Worm (Caenorhabditis elegans) whole organism, L4 larva: Measurements from ENCODE around the gene twk-40.

Source experiments
- F26F4.8 ChIP-seq: fragments of 200-800 bp; sonication (Bioruptor generic); conservative IDR thresholded peaks from 2 replicates; pipeline ENCODE4 v1.3.6; 2022; ENCODE audit warnings: missing genetic modification characterization, missing compliant biosample characterization
- F37D6.2 ChIP-seq: sonication (generic microtip); optimal IDR thresholded peaks from 2 replicates; lab custom pipeline; 2016; ENCODE audit warnings: mild to moderate bottlenecking, missing genetic modification characterization, missing compliant biosample characterization
- F49E8.2 ChIP-seq: sonication (generic microtip); optimal IDR thresholded peaks from 2 replicates; lab custom pipeline; 2016; ENCODE audit warnings: missing compliant biosample characterization, mild to moderate bottlenecking, missing genetic modification characterization, borderline replicate concordance
- T26A8.4 ChIP-seq: fragments of 200-800 bp; sonication (Bioruptor generic); IDR thresholded peaks from 2 replicates; pipeline ENCODE4 v1.3.6; 2022; ENCODE audit warnings: missing genetic modification characterization, missing compliant biosample characterization
- Y75B8A.6 ChIP-seq: fragments of 200-800 bp; sonication (Bioruptor generic); IDR thresholded peaks from 2 replicates; pipeline ENCODE4 v1.3.6; 2022; ENCODE audit warnings: missing genetic modification reagents, missing genetic modification characterization, missing compliant biosample characterization
- ZK337.2 ChIP-seq: fragments of 200-800 bp; sonication (Bioruptor generic); IDR thresholded peaks from 2 replicates; pipeline ENCODE4 v1.3.6; 2022; ENCODE audit warnings: missing genetic modification reagents, missing genetic modification characterization, missing compliant biosample characterization
- aha-1 ChIP-seq: fragments of 150-350 bp; peaks from one replicate; lab custom pipeline; 2014; ENCODE audit warnings: missing biosample characterization, missing genetic modification characterization
- ceh-20 ChIP-seq: fragments of 200-800 bp; sonication (Bioruptor generic); IDR thresholded peaks from 2 replicates; pipeline ENCODE4 v1.3.6; 2022; ENCODE audit warnings: missing genetic modification reagents, missing genetic modification characterization, missing compliant biosample characterization
- ceh-82 ChIP-seq: sonication (generic microtip); optimal IDR thresholded peaks from 2 replicates; lab custom pipeline; 2017; ENCODE audit warnings: missing biosample characterization, missing genetic modification characterization
- daf-12 ChIP-seq: fragments of 150-350 bp; optimal IDR thresholded peaks from 2 replicates; lab custom pipeline; 2014; ENCODE audit warnings: missing biosample characterization, missing genetic modification reagents, missing genetic modification characterization
- daf-16 ChIP-seq, 3 experiments: sonication (generic microtip); optimal IDR thresholded peaks; 2 replicates each; lab custom pipeline; 2016 to 2017; ENCODE audit warnings: missing genetic modification characterization in 3 of 3, missing genetic modification reagents in 3 of 3, mild to moderate bottlenecking in 2 of 3, missing compliant biosample characterization in 2 of 3, missing biosample characterization in 1 of 3, moderate library complexity in 1 of 3
- daf-8 ChIP-seq: fragments of 200-800 bp; sonication (Bioruptor generic); IDR thresholded peaks from 2 replicates; pipeline ENCODE4 v1.3.6; 2022; ENCODE audit warnings: missing genetic modification characterization, missing compliant biosample characterization
- duxl-1 ChIP-seq: sonication (generic microtip); optimal IDR thresholded peaks from 2 replicates; lab custom pipeline; 2016; ENCODE audit warnings: mild to moderate bottlenecking, missing genetic modification characterization, moderate library complexity, missing compliant biosample characterization; ENCODE audit not compliant: poor library complexity
- dve-1 ChIP-seq: sonication (generic microtip); optimal IDR thresholded peaks from 2 replicates; lab custom pipeline; 2017; ENCODE audit warnings: antibody characterized with exemption, mild to moderate bottlenecking, missing genetic modification characterization, missing compliant biosample characterization; ENCODE audit not compliant: insufficient read depth
- egl-27 ChIP-seq: sonication (generic microtip); optimal IDR thresholded peaks from 3 replicates; lab custom pipeline; 2017; ENCODE audit warnings: missing biosample characterization, missing genetic modification reagents, missing genetic modification characterization
- fkh-10 ChIP-seq: fragments of 150-350 bp; optimal IDR thresholded peaks from 2 replicates; lab custom pipeline; 2014; ENCODE audit warnings: missing biosample characterization, missing genetic modification reagents, missing genetic modification characterization
- gei-8 ChIP-seq: fragments of 200-800 bp; sonication (Bioruptor generic); optimal IDR thresholded peaks from 2 replicates; lab custom pipeline; 2018; ENCODE audit warnings: mild to moderate bottlenecking, missing genetic modification characterization, missing compliant biosample characterization
- hif-1 ChIP-seq, 2 experiments: sonication (generic microtip); optimal IDR thresholded peaks; 2 replicates each; lab custom pipeline; 2016 to 2017; ENCODE audit warnings: missing compliant biosample characterization in 2 of 2, missing genetic modification characterization in 2 of 2, missing genetic modification reagents in 2 of 2, missing genotype in 2 of 2, mild to moderate bottlenecking in 1 of 2
- hlh-30 ChIP-seq: sonication (generic microtip); optimal IDR thresholded peaks from 2 replicates; lab custom pipeline; 2017; ENCODE audit warnings: antibody characterized with exemption, mild to moderate bottlenecking, missing genetic modification characterization, missing compliant biosample characterization; ENCODE audit not compliant: insufficient read depth
- jun-1 ChIP-seq: fragments of 150-350 bp; optimal IDR thresholded peaks from 2 replicates; lab custom pipeline; 2014; ENCODE audit warnings: missing biosample characterization, missing genetic modification reagents, missing genetic modification characterization
- lin-1 ChIP-seq: fragments of 200-800 bp; sonication (Bioruptor generic); IDR thresholded peaks from 2 replicates; pipeline ENCODE4 v1.3.6; 2022; ENCODE audit warnings: missing genetic modification reagents, missing genetic modification characterization, missing compliant biosample characterization
- lin-13 ChIP-seq: fragments of 150-350 bp; optimal IDR thresholded peaks from 2 replicates; lab custom pipeline; 2014; ENCODE audit warnings: missing biosample characterization, missing genetic modification reagents, missing genetic modification characterization
- lin-15B ChIP-seq: fragments of 150-350 bp; sonication (generic microtip); optimal IDR thresholded peaks from 3 replicates; lab custom pipeline; 2014; ENCODE audit warnings: missing biosample characterization, missing genetic modification characterization
- lin-29 ChIP-seq: fragments of 200-800 bp; sonication (Bioruptor generic); IDR thresholded peaks from 2 replicates; pipeline ENCODE4 v1.3.6; 2022; ENCODE audit warnings: missing genetic modification reagents, missing genetic modification characterization, missing compliant biosample characterization
- lir-3 ChIP-seq: sonication (generic microtip); optimal IDR thresholded peaks from 2 replicates; lab custom pipeline; 2016; ENCODE audit warnings: mild to moderate bottlenecking, missing genetic modification characterization, missing compliant biosample characterization
- madf-5 ChIP-seq, 2 experiments: fragments of 200-800 bp; sonication (Bioruptor generic); IDR thresholded peaks; 2 replicates each; pipeline ENCODE4 v1.3.6; 2022; ENCODE audit warnings: missing compliant biosample characterization in 2 of 2, missing genetic modification characterization in 2 of 2
- mdl-1 ChIP-seq, 2 experiments: fragments of 150-350 bp in 1 of 2; sonication (generic microtip) in 1 of 2; optimal IDR thresholded peaks; 2 replicates each; lab custom pipeline; 2014 to 2017; ENCODE audit warnings: missing biosample characterization in 2 of 2, missing genetic modification characterization in 2 of 2
- mes-2 ChIP-seq: sonication (generic microtip); optimal IDR thresholded peaks from 2 replicates; lab custom pipeline; 2016; ENCODE audit warnings: missing genotype, mild to moderate bottlenecking, missing genetic modification characterization, missing compliant biosample characterization; ENCODE audit not compliant: poor library complexity, severe bottlenecking
- mxl-2 ChIP-seq: fragments of 200-800 bp; sonication (Bioruptor generic); conservative IDR thresholded peaks from 2 replicates; pipeline ENCODE4 v1.3.6; 2022; ENCODE audit warnings: missing genetic modification reagents, missing genetic modification characterization, missing compliant biosample characterization
- mxl-3 ChIP-seq: fragments of 200-800 bp; sonication (Bioruptor generic); optimal IDR thresholded peaks from 2 replicates; lab custom pipeline; 2018; ENCODE audit warnings: mild to moderate bottlenecking, missing genetic modification characterization, missing compliant biosample characterization
- nhr-111 ChIP-seq: fragments of 200-800 bp; sonication (Bioruptor generic); optimal IDR thresholded peaks from 2 replicates; lab custom pipeline; 2018; ENCODE audit warnings: mild to moderate bottlenecking, missing genetic modification characterization, missing compliant biosample characterization
- nhr-6 ChIP-seq: fragments of 150-350 bp; optimal IDR thresholded peaks from 2 replicates; lab custom pipeline; 2014; ENCODE audit warnings: missing biosample characterization, missing genetic modification characterization
- nhr-77 ChIP-seq: fragments of 150-350 bp; optimal IDR thresholded peaks from 2 replicates; lab custom pipeline; 2014; ENCODE audit warnings: missing biosample characterization, missing genetic modification characterization
- pha-4 ChIP-seq, 2 experiments: fragments of 150-350 bp in 1 of 2; fragments of 200-800 bp in 1 of 2; sonication (Bioruptor generic) in 1 of 2; IDR thresholded peaks in 1 of 2; optimal IDR thresholded peaks in 1 of 2; 2 replicates each; pipeline versions ENCODE4 v1.3.6 to Lab custom; 2014 to 2022; ENCODE audit warnings: missing genetic modification characterization in 2 of 2, missing genetic modification reagents in 2 of 2, missing biosample characterization in 1 of 2, missing compliant biosample characterization in 1 of 2
- pqm-1 ChIP-seq: sonication (generic microtip); optimal IDR thresholded peaks from 2 replicates; lab custom pipeline; 2017; ENCODE audit warnings: missing biosample characterization, missing genetic modification characterization
- rbr-2 ChIP-seq: sonication (generic microtip); optimal IDR thresholded peaks from 2 replicates; lab custom pipeline; 2016; ENCODE audit warnings: missing genotype, missing genetic modification characterization, missing compliant biosample characterization
- saeg-2 ChIP-seq: fragments of 200-800 bp; sonication (Bioruptor generic); IDR thresholded peaks from 2 replicates; pipeline ENCODE4 v1.3.6; 2022; ENCODE audit warnings: missing genetic modification reagents, missing genetic modification characterization, missing compliant biosample characterization
- skn-1 ChIP-seq: fragments of 150-350 bp; optimal IDR thresholded peaks from 2 replicates; lab custom pipeline; 2014; ENCODE audit warnings: missing biosample characterization, missing genetic modification characterization
- snpc-1.2 ChIP-seq: fragments of 200-800 bp; sonication (Bioruptor generic); IDR thresholded peaks from 2 replicates; pipeline ENCODE4 v1.3.6; 2022; ENCODE audit warnings: missing genetic modification reagents, missing genetic modification characterization, missing compliant biosample characterization
- spr-1 ChIP-seq: sonication (generic microtip); optimal IDR thresholded peaks from 2 replicates; lab custom pipeline; 2016; ENCODE audit warnings: mild to moderate bottlenecking, missing genetic modification characterization, missing compliant biosample characterization
- ztf-11 ChIP-seq: fragments of 150-350 bp; optimal IDR thresholded peaks from 2 replicates; lab custom pipeline; 2014; ENCODE audit warnings: missing biosample characterization, missing genetic modification characterization
- ztf-7 ChIP-seq: fragments of 150-350 bp; optimal IDR thresholded peaks from 2 replicates; lab custom pipeline; 2014; ENCODE audit warnings: missing biosample characterization, missing genetic modification characterization

The twk-40 gene

ce11 chrIII:13465918-13466592 lies 26.2 kb downstream of the twk-40 start, which contains the start of gene cdk-5 (continued):
- TF ChIP-seq lin-1 (0 out of 2 replicates have a peak, but pooled peaks have one; percentile 6), Y75B8A.6 (no peak), lin-13 (GFP tag; lab: Kevin White, UChicago) (peak; percentile 51), lin-29 (peak; percentile 50; the same call in 1 of the 2 replicates), dve-1 (tag; lab: Kevin White, UChicago) (peak; percentile 93), gei-8 (GFP tag; lab: Kevin White, UChicago) (no peak), ztf-7 (tag; lab: Kevin White, UChicago) (peak; percentile 90), hif-1 (tag; optimal IDR thresholded peaks at IDR 0.05; lab: Kevin White, UChicago) (peak in 1 of 2 experiments; percentile 52)

- TF ChIP-seq nhr-111 (GFP tag; lab: Kevin White, UChicago) (no peak), ceh-82 (no peak), daf-12 (tag; lab: Kevin White, UChicago) (no peak), lir-3 (tag; lab: Kevin White, UChicago) (peak; percentile 7), Y75B8A.6 (peak; percentile 70; the same call in 1 of the 2 replicates), lin-15B (peak; percentile 11), ceh-20 (peak; percentile 19), hlh-30 (tag; lab: Kevin White, UChicago) (peak; percentile 76), mdl-1 (tag; optimal IDR thresholded peaks at IDR 0.05; lab: Kevin White, UChicago) (peak; percentile 24 to 47), madf-5 (GFP tag; IDR thresholded peaks at IDR 0.05; lab: Robert Waterston, UW) (peak in 1 of 2 experiments; percentile 81; a peak in 2 of 4 replicates), skn-1 (tag; lab: Kevin White, UChicago) (no peak), saeg-2 (GFP tag; lab: Robert Waterston, UW) (peak; percentile 62; the same call in 1 of the 2 replicates), daf-16 (GFP tag; optimal IDR thresholded peaks at IDR 0.05; lab: Kevin White, UChicago) (peak; percentile 50 to 61), daf-16 (tag; optimal IDR thresholded peaks at IDR 0.05; lab: Kevin White, UChicago) (peak; percentile 79), snpc-1.2 (GFP tag; lab: Robert Waterston, UW) (peak; percentile 72), pqm-1 (tag; lab: Kevin White, UChicago) (peak; percentile 93), nhr-77 (tag; lab: Kevin White, UChicago) (peak; percentile 88), aha-1 (tag; lab: Kevin White, UChicago) (peak; percentile 91), egl-27 (tag; lab: Kevin White, UChicago) (no peak), ztf-11 (tag; lab: Kevin White, UChicago) (no peak), pha-4 (GFP tag; IDR thresholded peaks at IDR 0.05; lab: Robert Waterston, UW) (peak; percentile 77; the same call in 1 of the 2 replicates), pha-4 (tag; optimal IDR thresholded peaks at IDR 0.05; lab: Kevin White, UChicago) (peak; percentile 18), jun-1 (no peak), nhr-6 (peak; percentile 85), T26A8.4 (GFP tag; lab: Robert Waterston, UW) (peak; percentile 93), lin-13 (GFP tag; lab: Kevin White, UChicago) (peak; percentile 82), daf-8 (peak; percentile 34; the same call in 1 of the 2 replicates), F26F4.8 (GFP tag; lab: Robert Waterston, UW) (peak; percentile 12; the same call in 1 of the 2 replicates), spr-1 (tag; lab: Kevin White, UChicago) (peak; percentile 58), duxl-1 (tag; lab: Kevin White, UChicago) (peak; percentile 84), mes-2 (tag; lab: Kevin White, UChicago) (peak; percentile 70), F49E8.2 (tag; lab: Kevin White, UChicago) (peak; percentile 92), ZK337.2 (GFP tag; lab: Robert Waterston, UW) (no peak), rbr-2 (tag; lab: Kevin White, UChicago) (peak; percentile 44), F37D6.2 (tag; lab: Kevin White, UChicago) (no peak), lin-29 (no peak; the same call in 1 of the 2 replicates), mxl-3 (no peak), fkh-10 (GFP tag; lab: Kevin White, UChicago) (no peak), mxl-2 (GFP tag; lab: Robert Waterston, UW) (no peak), dve-1 (tag; lab: Kevin White, UChicago) (peak; percentile 98), lin-1 (peak; percentile 81)
Observed at ce11 chrIII:13464493-13465362, 27.5 kb downstream of the twk-40 start, which contains the start of gene kel-3. Gene kel-3, plus strand, starts transcription at chrIII:13464820.
